Worm (Caenorhabditis elegans): Measurements from ENCODE around the gene fbxa-158.
"Not testable (repeated sequence)": the region's sequence is repeated elsewhere in the genome, so short reads cannot be mapped to it uniquely, and the experiment has no call there.

fbxa-158 gene

DNA sequence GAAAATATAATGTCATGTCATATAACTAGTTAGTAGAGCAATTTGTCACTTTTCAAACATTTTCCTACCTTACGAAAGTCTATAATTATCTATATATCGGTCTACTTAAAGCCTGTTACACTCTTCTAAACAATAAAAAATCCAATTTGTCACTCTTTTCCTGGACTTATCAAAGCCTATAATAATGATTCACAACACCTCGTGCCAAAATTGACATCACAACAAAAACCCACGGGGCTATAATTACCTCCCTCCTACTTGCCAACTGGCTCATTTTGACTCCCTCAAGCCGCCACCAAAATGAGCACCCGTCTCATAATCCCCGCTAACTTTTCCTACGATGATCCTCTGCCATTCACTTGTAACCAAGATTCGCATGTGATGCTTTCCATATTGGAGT lies 15.3 kb upstream of the fbxa-158 start, which contains the start of gene srg-20:
Gene srg-20, plus strand, starts transcription at position 301 of the 400 bp plus-strand sequence.
- TF ChIP-seq unc-62 (GFP tag; optimal IDR thresholded peaks at IDR 0.05), result not testable (repeated sequence)

DNA sequence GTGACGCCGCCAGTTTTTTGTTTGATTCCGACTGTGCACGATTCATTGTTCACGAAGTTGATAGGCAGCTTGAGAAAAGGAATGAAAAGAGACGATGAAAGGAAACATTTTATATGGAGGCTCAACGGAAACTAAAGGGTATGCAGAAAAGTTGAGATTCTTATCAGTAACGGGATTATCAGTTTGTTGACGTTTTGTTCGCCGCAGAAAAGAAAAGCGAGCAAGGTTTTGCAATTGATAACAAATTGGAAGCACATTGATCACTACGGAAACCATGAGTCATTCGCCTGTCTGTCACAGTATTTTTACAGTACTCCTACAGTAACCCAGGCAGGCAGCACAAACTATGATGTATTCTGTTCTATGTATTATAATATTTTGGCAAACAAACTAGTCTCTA lies 14.9 kb upstream of the fbxa-158 start:
- no peak for TF ChIP-seq unc-62 (GFP tag; optimal IDR thresholded peaks at IDR 0.05)

- not testable (repeated sequence) for TF ChIP-seq unc-62 (GFP tag; optimal IDR thresholded peaks at IDR 0.05)
Observed at ce11 chrII:1633490-1633889, 12.4 kb upstream of the fbxa-158 start, which contains the start of gene C08E3.1. Gene C08E3.1, plus strand, starts transcription at chrII:1633790.

ce11 chrII:1632216-1632615 lies 11.1 kb upstream of the fbxa-158 start, which contains the start of gene C08E3.13:
Gene C08E3.13, minus strand, starts transcription at chrII:1632316.
- not testable (repeated sequence) for TF ChIP-seq unc-62 (GFP tag; optimal IDR thresholded peaks at IDR 0.05)

DNA sequence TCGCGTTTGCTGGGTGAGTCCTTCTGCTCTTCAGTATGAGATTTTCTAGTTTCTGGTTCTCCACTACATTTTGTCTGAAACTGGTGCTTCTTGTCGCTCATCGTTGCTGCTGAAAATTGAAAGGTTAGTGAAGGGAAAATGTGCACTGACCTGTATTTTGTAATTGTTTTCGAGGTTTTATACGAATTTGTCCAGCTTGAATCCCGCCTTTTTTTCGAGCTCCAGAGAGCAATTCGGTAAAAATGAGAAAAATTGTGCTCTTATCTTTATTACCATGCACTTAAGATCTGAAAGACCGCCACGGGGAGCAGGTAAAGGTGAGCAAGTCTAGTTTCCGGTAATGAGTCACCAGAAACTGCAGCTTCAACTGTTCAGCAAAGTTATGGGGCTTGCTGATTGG lies 6.7 kb upstream of the fbxa-158 start, which contains the start of gene C08E3.15:
Gene C08E3.15, minus strand, starts transcription at position 101 of the 400 bp plus-strand sequence.
- not testable (repeated sequence) for TF ChIP-seq unc-62 (GFP tag; optimal IDR thresholded peaks at IDR 0.05)

ce11 chrII:1625666-1626065 lies 4.6 kb upstream of the fbxa-158 start, which contains the start of gene C08E3.14:
Gene C08E3.14, plus strand, starts transcription at chrII:1625966.
- no peak for TF ChIP-seq unc-62 (GFP tag; optimal IDR thresholded peaks at IDR 0.05)

- TF ChIP-seq unc-62 (GFP tag; optimal IDR thresholded peaks at IDR 0.05), result no peak
Observed at ce11 chrII:1624572-1624971, 3.5 kb upstream of the fbxa-158 start, which contains the start of gene fbxa-160. Gene fbxa-160, minus strand, starts transcription at chrII:1624672.

DNA sequence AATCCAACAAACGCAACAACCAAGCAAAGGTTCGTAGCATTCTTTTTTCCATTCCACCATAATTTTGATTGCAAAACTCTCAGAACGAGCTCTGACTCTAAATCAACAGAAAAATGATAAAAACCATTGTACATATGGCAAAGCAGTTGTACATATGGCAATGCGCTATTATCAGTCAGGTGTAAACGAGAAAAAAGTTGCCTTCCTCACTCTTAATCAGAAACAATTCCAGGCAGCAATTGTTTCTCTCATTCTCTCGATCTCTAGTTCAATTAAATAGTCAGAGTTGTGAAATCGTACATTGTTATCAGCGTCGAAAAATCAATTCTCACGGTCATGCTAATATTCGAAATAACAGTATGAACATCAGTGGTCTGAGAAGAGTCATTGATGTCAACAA lies 715 bp upstream of the fbxa-158 start:
- no peak for TF ChIP-seq unc-62 (GFP tag; optimal IDR thresholded peaks at IDR 0.05)

ce11 chrII:1618948-1619347 lies 2.1 kb downstream of the fbxa-158 start, which contains the start of gene fbxa-166:
Gene fbxa-166, minus strand, starts transcription at chrII:1619048.
- TF ChIP-seq unc-62 (GFP tag; optimal IDR thresholded peaks at IDR 0.05), result no peak

DNA sequence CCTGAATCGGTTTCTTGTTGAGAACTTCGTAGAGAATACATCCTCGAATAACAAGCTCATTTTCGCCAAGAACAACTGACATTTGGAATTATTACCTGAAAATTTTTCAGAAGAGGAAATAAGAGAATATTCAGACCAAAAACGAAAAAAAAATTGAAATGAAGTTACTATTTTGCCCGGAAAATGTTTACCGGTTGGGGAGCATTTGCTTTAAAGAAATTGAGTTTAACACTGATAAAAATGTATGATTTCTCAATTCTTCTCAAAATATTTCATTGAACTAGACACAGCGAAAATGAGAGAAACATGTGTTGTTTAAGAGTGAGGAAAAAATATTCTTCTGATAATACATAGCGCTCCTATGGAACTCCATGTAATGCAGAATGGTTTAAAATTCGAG lies 4.7 kb downstream of the fbxa-158 start, which contains the start of gene fbxa-165:
Gene fbxa-165, minus strand, starts transcription at position 101 of the 400 bp plus-strand sequence.
- TF ChIP-seq unc-62 (GFP tag; optimal IDR thresholded peaks at IDR 0.05), result no peak

- TF ChIP-seq unc-62 (GFP tag; optimal IDR thresholded peaks at IDR 0.05), result no peak
Observed at ce11 chrII:1613972-1614371, 7.1 kb downstream of the fbxa-158 start, which contains the start of gene fbxa-164. Gene fbxa-164, minus strand, starts transcription at chrII:1614072.

DNA sequence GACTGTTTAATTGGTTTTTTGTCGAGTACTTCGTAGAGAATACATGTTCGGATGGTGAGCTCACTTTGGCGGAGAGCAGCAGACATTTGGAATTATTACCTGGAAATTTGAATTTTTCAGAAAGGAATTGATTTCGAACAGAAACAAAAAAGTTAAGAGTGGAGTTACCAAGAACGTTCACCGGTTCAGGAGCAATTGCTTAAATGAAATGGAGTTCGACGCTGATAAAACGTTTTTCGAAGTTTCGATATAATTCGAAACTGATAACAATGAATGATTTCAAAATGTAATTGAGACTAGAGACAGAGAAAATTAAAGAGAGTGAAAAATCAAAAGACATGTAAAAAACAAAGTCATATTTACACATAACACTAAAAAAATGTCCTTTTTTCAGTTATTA lies 10.4 kb downstream of the fbxa-158 start, which contains the start of gene fbxa-163:
Gene fbxa-163, minus strand, starts transcription at position 101 of the 400 bp plus-strand sequence.
- no peak for TF ChIP-seq unc-62 (GFP tag; optimal IDR thresholded peaks at IDR 0.05)

DNA sequence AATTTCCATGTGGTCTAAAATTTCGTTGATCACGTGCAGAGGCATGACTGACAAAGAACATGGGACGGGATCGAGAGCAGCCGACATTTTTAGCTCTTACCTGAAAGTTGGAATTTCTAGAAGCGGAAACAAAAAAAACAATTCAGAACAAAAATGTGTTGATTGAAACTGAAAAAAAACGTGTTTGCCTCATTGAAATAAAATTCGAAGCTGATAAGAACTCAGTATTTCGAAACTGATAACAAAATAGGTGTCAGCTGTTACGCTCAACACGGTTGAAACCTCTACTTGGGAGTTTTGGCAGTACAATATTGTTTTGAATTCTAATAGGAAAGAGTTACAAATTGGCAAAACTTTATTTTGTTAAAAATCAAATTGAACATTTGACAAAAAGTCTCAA lies 12.2 kb downstream of the fbxa-158 start:
- TF ChIP-seq unc-62 (GFP tag; optimal IDR thresholded peaks at IDR 0.05), result no peak

DNA sequence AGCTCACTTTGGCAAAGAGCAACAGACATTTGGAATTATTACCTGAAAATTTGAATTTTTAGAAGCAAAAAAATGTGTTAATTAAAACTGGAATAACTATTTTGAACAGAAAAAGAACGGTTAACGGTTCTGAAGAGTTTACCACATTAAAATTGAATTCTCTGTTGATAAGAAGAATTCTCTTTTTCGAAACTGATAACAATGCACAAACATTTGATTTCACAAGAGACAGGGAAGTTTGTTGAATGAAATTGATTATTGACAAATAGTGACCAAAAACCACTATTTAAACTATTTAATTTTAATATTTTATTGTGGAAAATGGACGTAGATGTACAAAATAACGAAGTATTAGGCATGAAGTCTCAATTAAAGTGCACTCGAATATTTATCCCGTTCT lies 13.5 kb downstream of the fbxa-158 start:
- TF ChIP-seq unc-62 (GFP tag; optimal IDR thresholded peaks at IDR 0.05), result no peak

ce11 chrII:1606079-1606478 lies 15.0 kb downstream of the fbxa-158 start, which contains the start of gene bath-33:
Gene bath-33, minus strand, starts transcription at chrII:1606179.
- no peak for TF ChIP-seq unc-62 (GFP tag; optimal IDR thresholded peaks at IDR 0.05)

DNA sequence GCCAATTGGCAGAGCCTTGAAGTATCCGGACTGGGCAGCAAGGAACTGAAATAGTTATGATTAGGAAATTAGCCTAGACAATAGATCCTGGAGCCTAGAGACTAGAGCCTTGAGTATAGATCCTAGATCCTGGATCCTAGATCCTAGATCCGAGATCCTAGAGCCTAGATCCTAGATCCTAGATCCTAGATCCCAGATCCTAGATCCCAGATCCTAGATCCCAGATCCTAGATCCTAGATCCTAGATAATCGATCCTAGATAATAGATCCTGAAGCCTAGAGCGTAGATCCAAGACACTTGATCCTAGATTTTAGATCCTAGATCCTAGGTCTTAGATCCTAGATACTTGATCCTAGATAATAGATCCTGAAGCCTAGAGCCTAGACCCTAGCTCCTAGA lies 16.1 kb downstream of the fbxa-158 start:
- TF ChIP-seq unc-62 (GFP tag; optimal IDR thresholded peaks at IDR 0.05), result no peak

- TF ChIP-seq unc-62 (GFP tag; optimal IDR thresholded peaks at IDR 0.05), result no peak
Observed at ce11 chrII:1603049-1603448, 18.0 kb downstream of the fbxa-158 start.

Data from whole organism, dauer.